Worm (Caenorhabditis elegans) whole organism, L1 larva: ENCODE results near the gene cho-1.

Experiments
- C16A3.4 ChIP-seq: fragments of 150-350 bp; optimal IDR thresholded peaks from 2 replicates; lab custom pipeline; 2014; ENCODE audit warnings: missing biosample characterization, missing genetic modification characterization
- aha-1 ChIP-seq: fragments of 150-350 bp; optimal IDR thresholded peaks from 2 replicates; lab custom pipeline; 2014; ENCODE audit warnings: missing biosample characterization, missing genetic modification characterization
- ama-1 ChIP-seq: fragments of 150-350 bp; optimal IDR thresholded peaks from 2 replicates; lab custom pipeline; 2014
- blmp-1 ChIP-seq: fragments of 150-350 bp; optimal IDR thresholded peaks from 2 replicates; lab custom pipeline; 2014; ENCODE audit warnings: missing biosample characterization, missing genetic modification characterization
- ces-1 ChIP-seq: fragments of 150-350 bp; optimal IDR thresholded peaks from 2 replicates; lab custom pipeline; 2014; ENCODE audit warnings: missing biosample characterization, missing genetic modification reagents, missing genetic modification characterization
- dpl-1 ChIP-seq, 3 experiments: fragments of 150-350 bp in 2 of 3; sonication (generic microtip) in 1 of 3; optimal IDR thresholded peaks; 2 replicates each; lab custom pipeline; 2014 to 2017; ENCODE audit warnings: missing biosample characterization in 3 of 3, missing genetic modification characterization in 3 of 3, missing genetic modification reagents in 3 of 3
- efl-1 ChIP-seq, 4 experiments: fragments of 150-350 bp; optimal IDR thresholded peaks in 3 of 4; peaks in 1 of 4; 1 replicate in 1 of 4; 2 replicates in 3 of 4; lab custom pipeline; 2014; ENCODE audit warnings: missing biosample characterization in 2 of 4, missing genetic modification characterization in 2 of 4, missing genetic modification reagents in 2 of 4
- egl-13 ChIP-seq: sonication (generic microtip); optimal IDR thresholded peaks from 2 replicates; lab custom pipeline; 2016; ENCODE audit warnings: missing genotype, missing genetic modification reagents, missing genetic modification characterization, missing compliant biosample characterization
- egl-27 ChIP-seq, 2 experiments: fragments of 150-350 bp in 1 of 2; sonication (generic microtip); optimal IDR thresholded peaks; 3 replicates each; lab custom pipeline; 2017 to 2018; ENCODE audit warnings: missing biosample characterization in 2 of 2, missing genetic modification characterization in 2 of 2, missing genetic modification reagents in 2 of 2
- elt-2 ChIP-seq: sonication (generic microtip); optimal IDR thresholded peaks from 2 replicates; lab custom pipeline; 2016; ENCODE audit warnings: missing genetic modification characterization, mild to moderate bottlenecking, inconsistent platforms, missing compliant biosample characterization, missing genetic modification reagents
- ets-5 ChIP-seq: fragments of 200-800 bp; sonication (Bioruptor generic); IDR thresholded peaks from 2 replicates; pipeline ENCODE4 v1.3.6; 2022; ENCODE audit warnings: missing genetic modification characterization, missing compliant biosample characterization
- hlh-4 ChIP-seq: sonication (generic microtip); optimal IDR thresholded peaks from 2 replicates; lab custom pipeline; 2016; ENCODE audit warnings: mild to moderate bottlenecking, missing genetic modification characterization, missing compliant biosample characterization
- hpl-2 ChIP-seq: fragments of 150-350 bp; optimal IDR thresholded peaks from 2 replicates; lab custom pipeline; 2014; ENCODE audit warnings: missing biosample characterization, missing genetic modification reagents, missing genetic modification characterization
- isw-1 ChIP-seq: fragments of 200-800 bp; sonication (Bioruptor generic); IDR thresholded peaks from 2 replicates; pipeline ENCODE4 v1.3.6; 2022; ENCODE audit warnings: missing genetic modification characterization, missing compliant biosample characterization
- lin-14 ChIP-seq: fragments of 200-800 bp; sonication (Bioruptor generic); optimal IDR thresholded peaks from 2 replicates; lab custom pipeline; 2018; ENCODE audit warnings: mild to moderate bottlenecking, missing genetic modification characterization, moderate library complexity, missing compliant biosample characterization
- lin-39 ChIP-seq: fragments of 150-350 bp; optimal IDR thresholded peaks from 2 replicates; lab custom pipeline; 2014; ENCODE audit warnings: missing biosample characterization, missing genetic modification reagents, missing genetic modification characterization
- lsy-2 ChIP-seq, 2 experiments: fragments of 150-350 bp; optimal IDR thresholded peaks; 2 replicates each; lab custom pipeline; 2014; ENCODE audit warnings: missing biosample characterization in 2 of 2, missing genetic modification characterization in 2 of 2
- mab-9 ChIP-seq: fragments of 200-800 bp; sonication (Bioruptor generic); IDR thresholded peaks from 2 replicates; pipeline ENCODE4 v1.3.6; 2022; ENCODE audit warnings: missing genetic modification reagents, missing genetic modification characterization, missing compliant biosample characterization
- mdl-1 ChIP-seq, 2 experiments: fragments of 150-350 bp; optimal IDR thresholded peaks; 2 replicates each; lab custom pipeline; 2014 to 2017; ENCODE audit warnings: missing biosample characterization in 2 of 2, missing genetic modification characterization in 2 of 2, inconsistent platforms in 1 of 2
- mep-1 ChIP-seq: fragments of 150-350 bp; optimal IDR thresholded peaks from 2 replicates; lab custom pipeline; 2014; ENCODE audit warnings: missing biosample characterization, missing genetic modification characterization
- nhr-11 ChIP-seq: fragments of 150-350 bp; optimal IDR thresholded peaks from 2 replicates; lab custom pipeline; 2014; ENCODE audit warnings: missing biosample characterization, missing genetic modification characterization
- nhr-19 ChIP-seq: fragments of 200-800 bp; sonication (Bioruptor generic); conservative IDR thresholded peaks from 2 replicates; pipeline ENCODE4 v1.3.6; 2022; ENCODE audit warnings: missing genetic modification characterization, missing compliant biosample characterization
- nhr-237 ChIP-seq: fragments of 150-350 bp; optimal IDR thresholded peaks from 2 replicates; lab custom pipeline; 2014; ENCODE audit warnings: missing biosample characterization, missing genetic modification characterization
- nhr-47 ChIP-seq: sonication (generic microtip); optimal IDR thresholded peaks from 2 replicates; lab custom pipeline; 2016; ENCODE audit warnings: mild to moderate bottlenecking, missing genetic modification characterization, moderate library complexity, missing compliant biosample characterization
- nhr-76 ChIP-seq: sonication (generic microtip); optimal IDR thresholded peaks from 2 replicates; lab custom pipeline; 2017; ENCODE audit warnings: missing biosample characterization, missing genetic modification characterization
- nhr-84 ChIP-seq: sonication (generic microtip); optimal IDR thresholded peaks from 2 replicates; lab custom pipeline; 2017; ENCODE audit warnings: missing biosample characterization, missing genetic modification characterization
- nhr-85 ChIP-seq: sonication (generic microtip); peaks from one replicate; lab custom pipeline; 2016; ENCODE audit warnings: missing genetic modification characterization, inconsistent platforms, missing compliant biosample characterization
- nhr-90 ChIP-seq: sonication (generic microtip); optimal IDR thresholded peaks from 2 replicates; lab custom pipeline; 2016; ENCODE audit warnings: mild to moderate bottlenecking, missing genetic modification characterization, missing compliant biosample characterization; ENCODE audit not compliant: poor library complexity
- rnt-1 ChIP-seq: sonication (generic microtip); optimal IDR thresholded peaks from 2 replicates; lab custom pipeline; 2016; ENCODE audit warnings: mild to moderate bottlenecking, missing genetic modification characterization, moderate library complexity, missing compliant biosample characterization
- skn-1 ChIP-seq: fragments of 150-350 bp; optimal IDR thresholded peaks from 2 replicates; lab custom pipeline; 2014; ENCODE audit warnings: missing biosample characterization, missing genetic modification characterization
- snpc-4 ChIP-seq: fragments of 150-350 bp; optimal IDR thresholded peaks from 2 replicates; lab custom pipeline; 2014; ENCODE audit warnings: missing biosample characterization, missing genetic modification characterization
- tbx-2 ChIP-seq: sonication (generic microtip); optimal IDR thresholded peaks from 2 replicates; lab custom pipeline; 2016; ENCODE audit warnings: missing genetic modification characterization, missing compliant biosample characterization
- tlp-1 ChIP-seq: fragments of 150-350 bp; optimal IDR thresholded peaks from 2 replicates; lab custom pipeline; 2014; ENCODE audit warnings: missing biosample characterization, missing genetic modification characterization
- unc-62 ChIP-seq: fragments of 150-350 bp; optimal IDR thresholded peaks from 2 replicates; lab custom pipeline; 2014; ENCODE audit warnings: missing biosample characterization, missing genetic modification reagents, missing genetic modification characterization
- unc-86 ChIP-seq: sonication (generic microtip); optimal IDR thresholded peaks from 2 replicates; lab custom pipeline; 2016; ENCODE audit warnings: missing genetic modification characterization, missing compliant biosample characterization
- unc-98 ChIP-seq: fragments of 200-800 bp; sonication (Bioruptor generic); IDR thresholded peaks from 2 replicates; pipeline ENCODE4 v1.3.6; 2022; ENCODE audit warnings: missing genetic modification characterization, missing compliant biosample characterization
- vab-15 ChIP-seq: sonication (generic microtip); optimal IDR thresholded peaks from 2 replicates; lab custom pipeline; 2017; ENCODE audit warnings: missing genotype, mild to moderate bottlenecking, missing genetic modification characterization, missing compliant biosample characterization

cho-1 gene

ce11 chrIV:13193239-13193638, 21.1 kb downstream of the cho-1 start, which contains the start of gene F58D2.5:
Gene F58D2.5, minus strand, starts transcription at chrIV:13193339.
- TF ChIP-seq rnt-1 (no peak), nhr-47 (tag; lab: Kevin White, UChicago) (no peak), lsy-2 (tag; optimal IDR thresholded peaks at IDR 0.05; lab: Kevin White, UChicago) (no peak), hlh-4 (tag; lab: Kevin White, UChicago) (no peak), nhr-85 (tag; lab: Kevin White, UChicago) (no peak), skn-1 (tag; lab: Kevin White, UChicago) (no peak), isw-1 (GFP tag; lab: Robert Waterston, UW) (no peak), aha-1 (tag; lab: Kevin White, UChicago) (no peak), egl-13 (no peak), nhr-19 (no peak), egl-27 (tag; optimal IDR thresholded peaks at IDR 0.05; lab: Kevin White, UChicago) (no peak), unc-62 (GFP tag; lab: Kevin White, UChicago) (no peak), ets-5 (GFP tag; lab: Robert Waterston, UW) (no peak)

- no peak for TF ChIP-seq efl-1 (optimal IDR thresholded peaks at IDR 0.05; lab: Kevin White, UChicago)
- peak in 1 of 2 experiments; percentile 65 for TF ChIP-seq efl-1 (GFP tag; optimal IDR thresholded peaks at IDR 0.05 in 1 of 2; lab: Kevin White, UChicago)
- no peak for TF ChIP-seq tbx-2
- no peak for TF ChIP-seq hlh-4 (tag; lab: Kevin White, UChicago)
- no peak for TF ChIP-seq vab-15 (tag; lab: Kevin White, UChicago)
Observed at ce11 chrIV:13190075-13190474, 24.3 kb downstream of the cho-1 start.

ce11 chrIV:13189467-13189866, 24.9 kb downstream of the cho-1 start, which contains the start of gene F58D2.2:
Gene F58D2.2, plus strand, starts transcription at chrIV:13189767.
- no peak for TF ChIP-seq tlp-1 (tag; lab: Kevin White, UChicago)
- no peak for TF ChIP-seq nhr-85 (tag; lab: Kevin White, UChicago)
- TF ChIP-seq snpc-4 (tag; lab: Kevin White, UChicago) = no peak
- TF ChIP-seq efl-1 (optimal IDR thresholded peaks at IDR 0.05; lab: Kevin White, UChicago) = no peak
- TF ChIP-seq efl-1 (GFP tag; optimal IDR thresholded peaks at IDR 0.05 in 1 of 2; lab: Kevin White, UChicago) = no peak
- TF ChIP-seq mep-1 (tag; lab: Kevin White, UChicago) = no peak
- no peak for TF ChIP-seq unc-86
- TF ChIP-seq dpl-1 (GFP tag; optimal IDR thresholded peaks at IDR 0.05; lab: Kevin White, UChicago) = no peak
- TF ChIP-seq blmp-1 (tag; lab: Kevin White, UChicago) = no peak
- TF ChIP-seq nhr-76 (tag; lab: Kevin White, UChicago) = no peak
- no peak for TF ChIP-seq mdl-1 (tag; optimal IDR thresholded peaks at IDR 0.05; lab: Kevin White, UChicago)
- TF ChIP-seq nhr-90 (tag; lab: Kevin White, UChicago) = no peak
- no peak for TF ChIP-seq lsy-2 (tag; optimal IDR thresholded peaks at IDR 0.05; lab: Kevin White, UChicago)
- TF ChIP-seq egl-13 = no peak
- TF ChIP-seq nhr-237 (tag; lab: Kevin White, UChicago) = no peak
- no peak for TF ChIP-seq ces-1
- no peak for TF ChIP-seq C16A3.4
- no peak for TF ChIP-seq lin-39 (tag; lab: Kevin White, UChicago)
- no peak for TF ChIP-seq lin-14 (GFP tag; lab: Kevin White, UChicago)

ce11 chrIV:13188959-13189358, 25.4 kb downstream of the cho-1 start, which contains the start of gene F58D2.4:
Gene F58D2.4, minus strand, starts transcription at chrIV:13189059.
- TF ChIP-seq lin-14 (GFP tag; lab: Kevin White, UChicago) (no peak), elt-2 (tag; lab: Kevin White, UChicago) (no peak), ama-1 (no peak), tlp-1 (tag; lab: Kevin White, UChicago) (no peak), lin-39 (tag; lab: Kevin White, UChicago) (no peak), hpl-2 (GFP tag; lab: Kevin White, UChicago) (no peak), mdl-1 (tag; optimal IDR thresholded peaks at IDR 0.05; lab: Kevin White, UChicago) (no peak), ces-1 (no peak), unc-98 (GFP tag; lab: Robert Waterston, UW) (no peak)

- TF ChIP-seq nhr-11 (tag; lab: Kevin White, UChicago) (no peak), nhr-84 (no peak), mab-9 (GFP tag; lab: Robert Waterston, UW) (0 out of 2 replicates have a peak, but pooled peaks have one; percentile 16), blmp-1 (tag; lab: Kevin White, UChicago) (no peak)
Observed at ce11 chrIV:13180723-13181122, 33.6 kb downstream of the cho-1 start, which contains the start of gene F58D2.3. Gene F58D2.3, minus strand, starts transcription at chrIV:13180823.
